Fruit fly (Drosophila melanogaster) whole organism, wandering third instar larva: ENCODE measurements around the gene Tsp66A.

ENCODE experiments used
- Abd-B ChIP-seq: fragments of >200 bp; optimal IDR thresholded peaks from 2 replicates; lab custom pipeline; 2017; ENCODE audit warnings: missing biosample characterization, missing genetic modification characterization
- CG32264 ChIP-seq: fragments of 200-800 bp; sonication (Bioruptor generic); optimal IDR thresholded peaks from 2 replicates; lab custom pipeline; 2016; ENCODE audit warnings: missing biosample characterization, missing genetic modification characterization
- Dif ChIP-seq: fragments of 200-275, 200-300 bp; sonication (Bioruptor generic); optimal IDR thresholded peaks from 2 replicates; lab custom pipeline; 2018; ENCODE audit warnings: missing biosample characterization, missing genetic modification characterization; ENCODE audit not compliant: partially characterized antibody
- Hr83 ChIP-seq: fragments of 200-300 bp; sonication (Bioruptor generic); optimal IDR thresholded peaks from 2 replicates; lab custom pipeline; 2016; ENCODE audit warnings: missing biosample characterization, mild to moderate bottlenecking, missing genetic modification characterization, moderate library complexity; ENCODE audit not compliant: poor library complexity, severe bottlenecking
- Myc ChIP-seq: fragments of >200 bp; optimal IDR thresholded peaks from 2 replicates; lab custom pipeline; 2017
- OdsH ChIP-seq: fragments of 200-800 bp; sonication (Bioruptor generic); optimal IDR thresholded peaks from 2 replicates; lab custom pipeline; 2016; ENCODE audit warnings: missing biosample characterization, mild to moderate bottlenecking, missing genetic modification characterization
- Rel ChIP-seq, 2 experiments: fragments of 200-800 bp; sonication (Bioruptor generic) in 1 of 2; optimal IDR thresholded peaks; 2 replicates in 1 of 2; 3 replicates in 1 of 2; lab custom pipeline; 2016 to 2019; ENCODE audit warnings: mild to moderate bottlenecking in 2 of 2, missing biosample characterization in 2 of 2, missing genetic modification characterization in 2 of 2, moderate library complexity in 1 of 2
- dl ChIP-seq, 2 experiments: fragments of 175-275, 200-275 bp in 1 of 2; fragments of 200-275 bp in 1 of 2; sonication (Bioruptor generic); optimal IDR thresholded peaks; lab custom pipeline; 2018; ENCODE audit warnings: mild to moderate bottlenecking in 2 of 2, missing biosample characterization in 2 of 2, missing genetic modification characterization in 2 of 2, moderate library complexity in 2 of 2; ENCODE audit not compliant: partially characterized antibody in 2 of 2, insufficient read depth in 1 of 2
- usp ChIP-seq: fragments of >200 bp; optimal IDR thresholded peaks from 2 replicates; lab custom pipeline; 2017; ENCODE audit warnings: missing biosample characterization, missing genetic modification characterization
- woc ChIP-seq: sonication (Bioruptor generic); optimal IDR thresholded peaks from 2 replicates; lab custom pipeline; 2016; ENCODE audit warnings: missing biosample characterization, mild to moderate bottlenecking, missing genetic modification characterization

dm6 chr3L:7455849-7456248, 9.5 kb upstream of the Tsp66A start, which contains the start of gene ppk26:
- TF ChIP-seq usp (GFP tag; lab: Kevin White, UChicago) (no peak), Abd-B (no peak), OdsH (GFP tag; lab: Kevin White, UChicago) (no peak), dl (GFP tag; optimal IDR thresholded peaks at IDR 0.05; lab: Kevin White, UChicago; ENCODE audit: insufficient read depth in 1 of 2, partially characterized antibody in 2 of 2) (no peak), Myc (lab: Kevin White, UChicago) (no peak), Hr83 (GFP tag; lab: Kevin White, UChicago) (no peak), CG32264 (GFP tag; lab: Kevin White, UChicago) (no peak), woc (GFP tag; lab: Kevin White, UChicago) (no peak), Rel (GFP tag; optimal IDR thresholded peaks at IDR 0.05; lab: Kevin White, UChicago) (no peak), Rel (tag; optimal IDR thresholded peaks at IDR 0.05; lab: Kevin White, UChicago) (no peak), Dif (GFP tag; lab: Kevin White, UChicago) (no peak)
